Worm (Caenorhabditis elegans) whole organism, L2 larva: Measurements from ENCODE around the gene wht-5.

Experiments used
- C34F6.9 ChIP-seq: fragments of 150-350 bp; optimal IDR thresholded peaks from 2 replicates; lab custom pipeline; 2014; ENCODE audit warnings: missing biosample characterization, missing genetic modification characterization
- R02D3.7 ChIP-seq: fragments of 150-350 bp; optimal IDR thresholded peaks from 2 replicates; lab custom pipeline; 2014; ENCODE audit warnings: missing biosample characterization, missing genetic modification characterization
- Y55F3AM.14 ChIP-seq: fragments of 200-800 bp; sonication (Bioruptor generic); optimal IDR thresholded peaks from 2 replicates; lab custom pipeline; 2018; ENCODE audit warnings: mild to moderate bottlenecking, missing genetic modification characterization, missing compliant biosample characterization
- ZK546.5 ChIP-seq: sonication (generic microtip); optimal IDR thresholded peaks from 2 replicates; lab custom pipeline; 2017; ENCODE audit warnings: missing biosample characterization, missing genetic modification characterization
- alr-1 ChIP-seq: fragments of 150-350 bp; optimal IDR thresholded peaks from 2 replicates; lab custom pipeline; 2014; ENCODE audit warnings: missing biosample characterization, missing genetic modification characterization
- aly-2 ChIP-seq: fragments of 150-350 bp; optimal IDR thresholded peaks from 2 replicates; lab custom pipeline; 2014; ENCODE audit warnings: missing biosample characterization, missing genetic modification characterization
- ama-1 ChIP-seq: fragments of 150-350 bp; optimal IDR thresholded peaks from 2 replicates; lab custom pipeline; 2018; ENCODE audit warnings: inconsistent platforms
- ceh-16 ChIP-seq: fragments of 150-350 bp; optimal IDR thresholded peaks from 2 replicates; lab custom pipeline; 2014; ENCODE audit warnings: missing biosample characterization, missing genetic modification characterization
- crh-2 ChIP-seq: sonication (generic microtip); optimal IDR thresholded peaks from 2 replicates; lab custom pipeline; 2017; ENCODE audit warnings: missing biosample characterization, missing genetic modification characterization
- elt-1 ChIP-seq: fragments of 150-350 bp; optimal IDR thresholded peaks from 2 replicates; lab custom pipeline; 2014; ENCODE audit warnings: missing biosample characterization, missing genetic modification characterization
- elt-3 ChIP-seq: sonication (generic microtip); optimal IDR thresholded peaks from 2 replicates; lab custom pipeline; 2017; ENCODE audit warnings: missing biosample characterization, missing genetic modification characterization
- fos-1 ChIP-seq: fragments of 150-350 bp; optimal IDR thresholded peaks from 2 replicates; lab custom pipeline; 2014; ENCODE audit warnings: missing biosample characterization, missing genetic modification characterization
- lin-11 ChIP-seq: fragments of 150-350 bp; sonication (generic microtip); optimal IDR thresholded peaks from 2 replicates; lab custom pipeline; 2014; ENCODE audit warnings: missing biosample characterization, missing genetic modification characterization, inconsistent platforms, mixed read lengths
- lin-13 ChIP-seq: fragments of 150-350 bp; optimal IDR thresholded peaks from 2 replicates; lab custom pipeline; 2014; ENCODE audit warnings: missing biosample characterization, missing genetic modification reagents, missing genetic modification characterization
- lsy-2 ChIP-seq, 2 experiments: fragments of 150-350 bp in 1 of 2; sonication (generic microtip) in 1 of 2; optimal IDR thresholded peaks; 2 replicates each; lab custom pipeline; 2014 to 2017; ENCODE audit warnings: missing biosample characterization in 2 of 2, missing genetic modification characterization in 2 of 2
- mbf-1 ChIP-seq: sonication (generic microtip); optimal IDR thresholded peaks from 2 replicates; lab custom pipeline; 2017; ENCODE audit warnings: missing biosample characterization, missing genetic modification characterization
- mdl-1 ChIP-seq, 2 experiments: fragments of 150-350 bp in 1 of 2; sonication (generic microtip) in 1 of 2; optimal IDR thresholded peaks; 2 replicates each; lab custom pipeline; 2017; ENCODE audit warnings: missing biosample characterization in 2 of 2, missing genetic modification characterization in 2 of 2
- nhr-10 ChIP-seq: sonication (generic microtip); optimal IDR thresholded peaks from 2 replicates; lab custom pipeline; 2017; ENCODE audit warnings: missing biosample characterization, missing genetic modification characterization
- nhr-12 ChIP-seq: fragments of 150-350 bp; optimal IDR thresholded peaks from 2 replicates; lab custom pipeline; 2014; ENCODE audit warnings: missing biosample characterization, missing genetic modification characterization
- nhr-21 ChIP-seq: fragments of 150-350 bp; optimal IDR thresholded peaks from 2 replicates; lab custom pipeline; 2014; ENCODE audit warnings: missing biosample characterization, missing genetic modification characterization
- nhr-237 ChIP-seq: fragments of 150-350 bp; optimal IDR thresholded peaks from 2 replicates; lab custom pipeline; 2014; ENCODE audit warnings: missing biosample characterization, missing genetic modification characterization
- nhr-25 ChIP-seq: fragments of 150-350 bp; sonication (generic microtip); optimal IDR thresholded peaks from 3 replicates; lab custom pipeline; 2014; ENCODE audit warnings: missing biosample characterization, missing genetic modification characterization
- nhr-6 ChIP-seq: fragments of 150-350 bp; optimal IDR thresholded peaks from 2 replicates; lab custom pipeline; 2014; ENCODE audit warnings: missing biosample characterization, missing genetic modification characterization
- nhr-77 ChIP-seq: fragments of 150-350 bp; optimal IDR thresholded peaks from 2 replicates; lab custom pipeline; 2014; ENCODE audit warnings: missing biosample characterization, missing genetic modification characterization
- peb-1 ChIP-seq: fragments of 150-350 bp; optimal IDR thresholded peaks from 2 replicates; lab custom pipeline; 2014; ENCODE audit warnings: missing biosample characterization, missing genetic modification characterization
- sem-4 ChIP-seq: fragments of 150-350 bp; optimal IDR thresholded peaks from 2 replicates; lab custom pipeline; 2014; ENCODE audit warnings: missing biosample characterization, missing genetic modification reagents, missing genetic modification characterization
- sma-9 ChIP-seq, 2 experiments: fragments of 150-350 bp in 1 of 2; sonication (generic microtip) in 1 of 2; optimal IDR thresholded peaks; 2 replicates each; lab custom pipeline; 2014 to 2016; ENCODE audit warnings: missing genetic modification characterization in 2 of 2, mild to moderate bottlenecking in 1 of 2, missing biosample characterization in 1 of 2, missing compliant biosample characterization in 1 of 2, missing genetic modification reagents in 1 of 2, moderate library complexity in 1 of 2
- unc-39 ChIP-seq: fragments of 150-350 bp; optimal IDR thresholded peaks from 2 replicates; lab custom pipeline; 2014; ENCODE audit warnings: missing biosample characterization, missing genetic modification characterization
- unc-55 ChIP-seq: fragments of 150-350 bp; sonication (generic microtip); optimal IDR thresholded peaks from 3 replicates; lab custom pipeline; 2014; ENCODE audit warnings: missing biosample characterization, missing genetic modification reagents, missing genetic modification characterization
- zag-1 ChIP-seq: fragments of 150-350 bp; optimal IDR thresholded peaks from 2 replicates; lab custom pipeline; 2014; ENCODE audit warnings: missing biosample characterization, missing genetic modification characterization
- ztf-1 ChIP-seq: fragments of 200-800 bp; sonication (Bioruptor generic); conservative IDR thresholded peaks from 2 replicates; pipeline ENCODE4 v1.3.6; 2022; ENCODE audit warnings: missing genetic modification characterization, missing compliant biosample characterization
- ztf-4 ChIP-seq: fragments of 150-350 bp; optimal IDR thresholded peaks from 2 replicates; lab custom pipeline; 2014; ENCODE audit warnings: missing biosample characterization, missing genetic modification characterization

Gene wht-5

DNA sequence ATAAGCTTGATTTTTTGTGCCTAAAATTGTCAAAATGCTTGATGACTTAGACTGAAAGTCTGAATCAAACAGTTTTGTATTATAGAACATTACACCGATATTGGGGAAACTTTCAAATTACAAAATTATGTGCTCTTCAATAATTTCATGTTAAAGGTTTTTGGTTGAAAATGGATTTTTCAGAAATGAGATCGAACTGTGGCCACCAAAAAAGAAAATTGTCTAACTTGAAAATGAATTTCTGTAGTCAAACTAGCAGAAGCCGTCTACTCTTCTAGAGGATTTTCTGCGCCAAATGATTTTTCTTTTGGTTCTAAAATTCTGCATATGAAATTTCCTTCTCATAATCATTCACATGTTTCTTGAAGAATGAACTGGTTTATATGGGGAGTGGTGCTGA lies 3.5 kb downstream of the wht-5 start:
- TF ChIP-seq elt-1 (tag; lab: Kevin White, UChicago) (no peak), C34F6.9 (tag; lab: Kevin White, UChicago) (no peak), lin-13 (GFP tag; lab: Kevin White, UChicago) (no peak), nhr-77 (no peak), crh-2 (tag; lab: Kevin White, UChicago) (no peak), nhr-21 (tag; lab: Kevin White, UChicago) (no peak)

DNA sequence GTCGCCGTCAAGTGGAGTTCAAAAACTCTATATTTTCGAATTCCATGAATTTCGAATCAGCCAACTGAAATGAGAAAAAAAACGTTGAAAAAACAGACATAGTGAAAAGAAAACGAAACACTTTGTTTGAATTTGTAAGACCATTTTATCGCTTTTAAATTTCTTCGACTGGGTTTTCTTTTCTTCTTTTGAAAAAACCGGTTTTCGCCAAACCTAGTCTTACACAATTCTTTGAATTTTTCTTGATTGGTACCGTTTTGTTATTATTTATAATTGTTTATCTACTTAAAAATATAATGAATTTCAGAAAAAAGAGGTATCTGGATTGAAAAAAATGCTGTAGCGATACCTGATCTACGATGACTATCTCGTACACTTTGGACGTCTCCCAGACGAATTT lies 12.3 kb downstream of the wht-5 start, which contains the start of gene best-22:
TSS of gene best-22 (plus strand) at position 301 of the 400 bp plus-strand sequence.
- TF ChIP-seq R02D3.7 (tag; lab: Kevin White, UChicago) (no peak), lsy-2 (tag; optimal IDR thresholded peaks at IDR 0.05; lab: Kevin White, UChicago) (no peak), lin-11 (no peak), mdl-1 (tag; optimal IDR thresholded peaks at IDR 0.05; lab: Kevin White, UChicago) (no peak), nhr-6 (tag; lab: Kevin White, UChicago) (no peak), unc-55 (GFP tag; lab: Kevin White, UChicago) (peak; percentile 49), sma-9 (GFP tag; optimal IDR thresholded peaks at IDR 0.05; lab: Kevin White, UChicago) (no peak), sma-9 (tag; optimal IDR thresholded peaks at IDR 0.05; lab: Kevin White, UChicago) (no peak), ZK546.5 (tag; lab: Kevin White, UChicago) (no peak), mbf-1 (tag; lab: Kevin White, UChicago) (no peak)

DNA sequence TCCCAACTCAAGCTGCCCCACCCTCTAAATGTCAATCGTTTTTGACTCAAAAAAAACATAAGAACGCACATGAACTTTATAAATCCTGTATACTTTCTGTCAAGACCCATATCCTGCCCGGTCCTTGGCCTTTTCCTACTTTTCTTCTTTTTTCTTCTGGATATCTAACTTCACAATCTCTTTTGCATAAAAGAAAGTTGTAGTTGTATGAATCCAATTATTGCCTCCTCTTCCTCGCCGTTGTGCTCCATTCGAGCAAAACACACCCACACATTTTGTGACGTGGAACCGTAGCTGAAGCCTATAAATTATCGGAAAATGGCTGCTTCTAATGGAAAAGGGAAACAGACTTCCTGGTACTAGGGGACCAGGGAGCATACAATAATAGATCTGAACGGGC lies 12.9 kb downstream of the wht-5 start:
- TF ChIP-seq nhr-237 (tag; lab: Kevin White, UChicago): no peak
- no peak for TF ChIP-seq sma-9 (GFP tag; optimal IDR thresholded peaks at IDR 0.05; lab: Kevin White, UChicago)
- no peak for TF ChIP-seq sma-9 (tag; optimal IDR thresholded peaks at IDR 0.05; lab: Kevin White, UChicago)
- no peak for TF ChIP-seq nhr-10
- TF ChIP-seq sem-4 (tag; lab: Kevin White, UChicago): no peak
- no peak for TF ChIP-seq Y55F3AM.14 (GFP tag; lab: Kevin White, UChicago)
- TF ChIP-seq crh-2 (tag; lab: Kevin White, UChicago): no peak
- no peak for TF ChIP-seq nhr-6 (tag; lab: Kevin White, UChicago)
- no peak for TF ChIP-seq nhr-21 (tag; lab: Kevin White, UChicago)
- no peak for TF ChIP-seq alr-1 (tag; lab: Kevin White, UChicago)
- no peak for TF ChIP-seq R02D3.7 (tag; lab: Kevin White, UChicago)
- TF ChIP-seq elt-3 (tag; lab: Kevin White, UChicago): no peak
- no peak for TF ChIP-seq ztf-1
- no peak for TF ChIP-seq unc-55 (GFP tag; lab: Kevin White, UChicago)
- TF ChIP-seq unc-39 (tag; lab: Kevin White, UChicago): no peak
- no peak for TF ChIP-seq nhr-25 (tag; lab: Kevin White, UChicago)
- no peak for TF ChIP-seq elt-1 (tag; lab: Kevin White, UChicago)

DNA sequence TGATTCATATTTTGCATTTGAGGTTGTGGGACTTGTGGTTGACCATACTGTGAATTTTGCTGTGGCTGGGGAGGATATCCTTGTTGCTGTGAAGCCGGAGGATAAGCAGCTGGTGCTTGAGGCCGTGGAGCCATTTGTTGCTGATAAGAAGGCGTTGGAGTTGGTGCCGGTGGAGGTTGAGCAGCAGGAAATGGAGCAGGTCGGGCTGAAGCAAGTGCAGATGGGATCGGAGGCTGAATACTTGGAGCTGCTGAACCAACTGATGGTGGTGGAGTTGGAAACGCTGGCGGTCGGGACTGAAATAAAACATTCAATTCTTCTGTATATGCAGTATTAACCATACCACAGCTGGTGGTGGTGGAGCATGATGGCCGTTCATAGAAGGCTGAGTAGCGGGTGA lies 22.6 kb downstream of the wht-5 start:
- TF ChIP-seq lin-11 (no peak), nhr-77 (no peak), mbf-1 (tag; lab: Kevin White, UChicago) (no peak), nhr-12 (tag; lab: Kevin White, UChicago) (no peak), nhr-25 (tag; lab: Kevin White, UChicago) (no peak), aly-2 (tag; lab: Kevin White, UChicago) (no peak), ztf-4 (tag; lab: Kevin White, UChicago) (no peak), zag-1 (tag; lab: Kevin White, UChicago) (no peak), elt-3 (tag; lab: Kevin White, UChicago) (no peak), peb-1 (tag; lab: Kevin White, UChicago) (no peak), alr-1 (tag; lab: Kevin White, UChicago) (no peak), nhr-6 (tag; lab: Kevin White, UChicago) (no peak), ZK546.5 (tag; lab: Kevin White, UChicago) (no peak), ztf-1 (no peak), fos-1 (tag; lab: Kevin White, UChicago) (no peak), lin-13 (GFP tag; lab: Kevin White, UChicago) (no peak)

DNA sequence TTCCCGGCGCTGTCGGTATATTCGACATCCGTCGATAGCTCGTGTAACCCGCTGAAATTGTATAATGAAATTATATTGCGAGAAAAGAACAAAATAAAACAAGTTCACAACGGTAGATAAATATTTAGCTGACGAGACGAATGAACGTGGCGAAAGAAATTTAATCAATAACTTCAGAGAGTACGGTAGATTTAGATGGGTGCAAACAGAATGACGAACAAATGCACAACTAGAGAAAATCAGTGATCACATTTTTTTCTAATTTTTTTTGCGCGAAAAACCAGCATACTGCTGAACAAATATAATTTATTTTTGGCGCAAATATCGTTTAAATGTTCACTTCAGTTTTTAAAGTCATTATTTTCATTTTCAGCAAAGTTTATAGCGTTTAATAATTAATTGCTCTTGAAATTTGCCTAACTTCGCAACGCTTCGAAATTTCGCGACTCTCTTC lies 23.4 kb downstream of the wht-5 start, which contains the start of gene sec-24.2:
TSS of gene sec-24.2 (minus strand) at position 51 of the 454 bp plus-strand sequence.
- TF ChIP-seq ama-1 (no peak), C34F6.9 (tag; lab: Kevin White, UChicago) (peak; percentile 0), mbf-1 (tag; lab: Kevin White, UChicago) (no peak), ceh-16 (tag; lab: Kevin White, UChicago) (no peak), lin-13 (GFP tag; lab: Kevin White, UChicago) (no peak)
